Fruit fly (Drosophila melanogaster): Measurements from ENCODE around the gene shps.

shps gene

DNA sequence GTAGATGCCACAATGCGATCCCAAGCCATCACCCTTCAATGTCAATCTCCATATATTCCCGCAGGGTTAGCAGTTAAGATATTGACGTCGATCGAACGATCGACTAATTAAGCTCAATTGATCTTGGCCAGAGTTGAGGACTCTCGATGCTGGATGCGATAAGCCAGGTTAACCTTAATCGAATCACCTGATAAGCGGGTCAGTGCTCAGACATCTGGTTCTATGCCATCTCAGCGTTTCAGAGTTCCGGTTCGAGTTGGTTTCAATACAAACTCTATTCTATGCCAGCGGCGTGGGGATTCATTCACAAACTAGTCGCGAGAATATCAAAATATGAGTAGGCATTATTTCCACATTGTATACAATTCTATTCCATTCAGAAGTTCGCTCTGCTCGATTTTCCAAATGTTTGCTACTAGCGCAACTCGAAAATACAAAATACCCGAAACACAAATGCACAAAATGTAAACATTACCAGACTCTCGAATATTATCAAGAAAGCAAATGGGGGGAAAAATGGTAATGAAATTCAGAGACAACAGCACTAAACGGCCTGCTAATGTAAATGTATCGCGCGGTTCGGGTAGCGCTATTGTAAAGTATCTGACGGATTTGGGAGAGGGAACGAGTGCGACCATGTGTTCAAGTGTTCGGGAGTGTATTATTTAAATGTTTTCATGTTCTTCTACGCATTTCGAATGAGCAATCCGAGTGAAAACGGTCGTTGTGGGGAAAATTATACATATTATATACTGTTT lies 3.4 kb downstream of the shps start:
- no peak for TF ChIP-seq pad (GFP tag; optimal IDR thresholded peaks at IDR 0.05)
- no peak for TF ChIP-seq kay (GFP tag; ENCODE audit: borderline replicate concordance)
- TF ChIP-seq cnc (optimal IDR thresholded peaks at IDR 0.05), result no peak
- no peak for TF ChIP-seq toe (GFP tag; optimal IDR thresholded peaks at IDR 0.05)
- no peak for TF ChIP-seq cic (GFP tag; optimal IDR thresholded peaks at IDR 0.05)
- TF ChIP-seq CG5204 (GFP tag; optimal IDR thresholded peaks at IDR 0.05), result no peak
- no peak for TF ChIP-seq CG1620 (GFP tag; optimal IDR thresholded peaks at IDR 0.05)
- no peak for TF ChIP-seq CG11617 (GFP tag; optimal IDR thresholded peaks at IDR 0.05)
- no peak for TF ChIP-seq bab1 (GFP tag; optimal IDR thresholded peaks at IDR 0.05)
- TF ChIP-seq Clk (GFP tag; optimal IDR thresholded peaks at IDR 0.05), result no peak
- TF ChIP-seq CG12768 (GFP tag; optimal IDR thresholded peaks at IDR 0.05), result no peak
- no peak for TF ChIP-seq Hr96 (GFP tag; optimal IDR thresholded peaks at IDR 0.05)
- TF ChIP-seq CG14711 (tag; optimal IDR thresholded peaks at IDR 0.05), result no peak

DNA sequence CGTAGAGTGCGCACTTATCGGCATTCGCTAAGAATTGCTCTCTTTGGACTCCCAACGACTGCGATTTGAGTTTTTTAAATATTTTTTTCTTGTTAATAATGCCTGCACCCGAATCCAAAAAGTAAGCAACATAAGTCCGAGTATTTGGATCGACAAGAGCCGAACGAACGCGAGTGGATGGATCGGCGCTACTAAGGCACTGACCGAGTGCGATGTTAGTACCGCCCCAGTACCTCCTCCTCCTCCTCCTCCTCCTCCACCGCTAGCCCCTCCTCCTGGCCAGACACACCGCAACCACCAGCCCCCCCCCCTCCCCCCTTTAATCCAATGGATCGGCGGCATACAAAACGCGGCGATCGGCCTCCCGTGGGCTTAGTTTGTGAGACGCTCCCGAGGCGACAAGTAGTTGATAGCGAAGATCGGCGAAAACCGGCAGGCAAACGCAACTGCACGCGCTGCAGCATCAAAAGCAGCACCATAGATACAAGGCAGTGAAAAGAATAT lies 4.3 kb downstream of the shps start, which contains the start of gene CG6356:
Gene CG6356 (plus strand): TSS at position 374 of the 504 bp plus-strand sequence.
- TF ChIP-seq tj (GFP tag; optimal IDR thresholded peaks at IDR 0.05) (no peak), toe (GFP tag; optimal IDR thresholded peaks at IDR 0.05) (no peak), CG12768 (GFP tag; optimal IDR thresholded peaks at IDR 0.05) (peak; percentile 63)

DNA sequence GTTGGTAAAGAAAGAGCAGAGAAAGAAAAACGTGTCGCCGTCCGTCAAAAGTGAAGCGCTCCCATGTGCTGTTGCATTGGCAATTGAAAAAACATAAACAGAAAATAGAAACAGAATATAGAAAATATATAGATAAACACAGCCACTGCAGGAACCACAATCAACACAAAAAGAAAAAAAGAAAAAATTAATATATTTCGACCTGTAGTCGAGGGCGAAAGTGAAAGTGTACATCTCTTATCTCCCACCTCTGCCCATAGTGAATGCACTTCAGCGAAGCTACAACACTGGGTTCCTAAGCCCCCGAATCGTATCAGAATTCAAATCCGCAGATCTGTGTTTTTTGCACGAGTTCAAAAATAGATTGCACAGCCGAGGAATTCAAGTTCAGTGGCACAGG lies 4.8 kb downstream of the shps start:
- TF ChIP-seq kay (GFP tag; ENCODE audit: borderline replicate concordance) (no peak), Mnt (GFP tag; optimal IDR thresholded peaks at IDR 0.05) (no peak), Hr96 (GFP tag; optimal IDR thresholded peaks at IDR 0.05) (no peak), CG33017 (tag; optimal IDR thresholded peaks at IDR 0.05) (no peak), Clk (GFP tag; optimal IDR thresholded peaks at IDR 0.05) (no peak)

- peak; percentile 52 for TF ChIP-seq cic (GFP tag; optimal IDR thresholded peaks at IDR 0.05)
- no peak for TF ChIP-seq Mnt (GFP tag; optimal IDR thresholded peaks at IDR 0.05)
These were observed 6.1 kb downstream of the shps start for dm6 chr3R:24285423-24285822.

dm6 chr3R:24287157-24287556 lies 7.8 kb downstream of the shps start:
- TF ChIP-seq Hr96 (GFP tag; optimal IDR thresholded peaks at IDR 0.05) (no peak), Mnt (GFP tag; optimal IDR thresholded peaks at IDR 0.05) (no peak), toe (GFP tag; optimal IDR thresholded peaks at IDR 0.05) (no peak), kay (GFP tag; ENCODE audit: borderline replicate concordance) (no peak), CG1620 (GFP tag; optimal IDR thresholded peaks at IDR 0.05) (no peak), ovo (GFP tag; optimal IDR thresholded peaks at IDR 0.05) (no peak), CG12768 (GFP tag; optimal IDR thresholded peaks at IDR 0.05) (no peak), pad (GFP tag; optimal IDR thresholded peaks at IDR 0.05) (no peak), cic (GFP tag; optimal IDR thresholded peaks at IDR 0.05) (no peak), CG7101 (tag; optimal IDR thresholded peaks at IDR 0.05) (no peak), CG7045 (GFP tag; optimal IDR thresholded peaks at IDR 0.05) (no peak), CG14711 (tag; optimal IDR thresholded peaks at IDR 0.05) (no peak), CG33017 (tag; optimal IDR thresholded peaks at IDR 0.05) (no peak), Crg-1 (GFP tag; optimal IDR thresholded peaks at IDR 0.05) (no peak), tj (GFP tag; optimal IDR thresholded peaks at IDR 0.05) (no peak), cnc (optimal IDR thresholded peaks at IDR 0.05) (no peak), CG11617 (GFP tag; optimal IDR thresholded peaks at IDR 0.05) (no peak), Clk (GFP tag; optimal IDR thresholded peaks at IDR 0.05) (no peak)

DNA sequence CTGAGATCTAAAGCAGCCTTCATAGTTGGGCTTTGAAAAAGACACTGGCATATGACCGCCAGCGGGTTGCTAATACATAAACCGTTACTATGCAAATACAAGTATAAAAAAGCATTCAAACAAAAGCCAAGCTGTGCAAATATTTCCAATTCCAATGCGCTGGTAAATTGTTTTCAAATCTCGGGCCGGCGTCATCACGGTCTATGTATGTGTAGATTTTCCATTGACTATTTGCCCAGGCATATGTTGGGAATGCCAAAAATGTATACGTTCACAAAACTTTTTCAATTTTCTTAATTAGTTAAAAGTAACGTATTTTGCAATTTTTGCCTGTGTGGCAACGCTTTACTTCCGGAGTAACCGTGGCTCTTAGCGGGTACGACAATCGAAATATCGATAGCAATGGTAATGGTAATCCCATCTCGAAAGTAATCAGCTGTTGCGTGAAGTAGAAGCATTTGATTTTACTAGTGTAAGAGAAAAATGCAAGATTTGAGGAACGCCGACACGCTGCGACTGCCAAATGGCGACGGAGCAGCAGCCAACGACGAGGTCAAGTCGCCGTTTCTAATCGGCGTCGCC lies 10.5 kb downstream of the shps start, which contains the start of the genes CG34290 and Uck:
Gene CG34290 (minus strand): TSS at position 51 of the 582 bp plus-strand sequence.
Gene Uck (plus strand): TSS at position 405 of the 582 bp plus-strand sequence.
- TF ChIP-seq Mnt (GFP tag; optimal IDR thresholded peaks at IDR 0.05), result peak; percentile 47
- TF ChIP-seq bab1 (GFP tag; optimal IDR thresholded peaks at IDR 0.05), result peak; percentile 87
- TF ChIP-seq kay (GFP tag; ENCODE audit: borderline replicate concordance), result no peak
- TF ChIP-seq tj (GFP tag; optimal IDR thresholded peaks at IDR 0.05), result peak; percentile 10
- peak; percentile 69 for TF ChIP-seq CG7045 (GFP tag; optimal IDR thresholded peaks at IDR 0.05)
- no peak for TF ChIP-seq cnc (optimal IDR thresholded peaks at IDR 0.05)
- TF ChIP-seq CG1620 (GFP tag; optimal IDR thresholded peaks at IDR 0.05), result peak; percentile 50
- peak; percentile 52 for TF ChIP-seq Hr96 (GFP tag; optimal IDR thresholded peaks at IDR 0.05)
- TF ChIP-seq CG5204 (GFP tag; optimal IDR thresholded peaks at IDR 0.05), result no peak
- peak; percentile 37 for TF ChIP-seq cic (GFP tag; optimal IDR thresholded peaks at IDR 0.05)
- peak; percentile 57 for TF ChIP-seq ovo (GFP tag; optimal IDR thresholded peaks at IDR 0.05)
- no peak for TF ChIP-seq toe (GFP tag; optimal IDR thresholded peaks at IDR 0.05)
- TF ChIP-seq CG11617 (GFP tag; optimal IDR thresholded peaks at IDR 0.05), result peak; percentile 70
- TF ChIP-seq CG12768 (GFP tag; optimal IDR thresholded peaks at IDR 0.05), result peak; percentile 76
- peak; percentile 12 for TF ChIP-seq Clk (GFP tag; optimal IDR thresholded peaks at IDR 0.05)
- TF ChIP-seq CG7101 (tag; optimal IDR thresholded peaks at IDR 0.05), result peak; percentile 69
- TF ChIP-seq CG14711 (tag; optimal IDR thresholded peaks at IDR 0.05), result peak; percentile 70
- TF ChIP-seq CG33017 (tag; optimal IDR thresholded peaks at IDR 0.05), result peak; percentile 43
- TF ChIP-seq Crg-1 (GFP tag; optimal IDR thresholded peaks at IDR 0.05), result peak; percentile 72
- TF ChIP-seq pad (GFP tag; optimal IDR thresholded peaks at IDR 0.05), result peak; percentile 61

All from whole organism, adult.